Worm (Caenorhabditis elegans) whole organism, L3 larva: ENCODE data around the gene lips-15.

Experiments used
- ama-1 ChIP-seq: fragments of 150-350 bp; optimal IDR thresholded peaks from 2 replicates; lab custom pipeline; 2018
- unc-62 ChIP-seq: fragments of 150-350 bp; sonication (generic microtip); optimal IDR thresholded peaks from 4 replicates; lab custom pipeline; 2014; ENCODE audit warnings: missing biosample characterization, missing genetic modification reagents, missing genetic modification characterization

ce11 chrII:12621908-12622566 lies 17.9 kb downstream of the lips-15 start, which contains the start of gene nspe-8:
- TF ChIP-seq ama-1 (lab: Kevin White, UChicago) (no peak), unc-62 (GFP tag; lab: Kevin White, UChicago) (no peak)
